Fruit fly (Drosophila melanogaster): ENCODE data around the gene CG33177.

CG33177 gene

DNA sequence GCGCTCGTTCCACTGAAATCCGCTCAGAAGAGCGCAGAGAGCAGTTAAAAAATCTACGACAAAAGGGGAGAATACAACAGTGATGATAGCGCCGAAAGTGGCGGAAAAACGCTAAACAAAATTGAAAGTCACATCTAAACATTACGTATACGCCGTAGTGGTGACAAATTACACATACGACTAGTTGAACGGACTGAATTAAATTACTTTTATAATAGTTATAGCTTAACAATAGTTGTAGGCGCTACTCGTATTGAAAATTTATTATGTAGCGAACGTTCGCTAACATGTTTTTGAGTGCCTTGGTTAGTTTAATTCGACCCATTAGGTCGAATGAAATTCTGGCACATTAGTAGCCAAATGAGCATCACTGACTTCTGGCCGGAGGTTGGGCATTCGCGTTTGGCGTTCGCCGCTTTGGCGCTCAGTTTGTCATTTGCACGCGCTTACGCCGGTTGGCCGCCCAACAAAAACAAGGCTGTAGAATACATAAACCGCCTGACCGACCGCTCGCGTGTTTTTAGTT lies 37.4 kb upstream of the CG33177 start, which contains the start of gene CG5541 (continued):
- TF ChIP-seq Dll (GFP tag; IDR thresholded peaks at IDR 0.05; ENCODE audit: partially characterized antibody) (no peak), oc (tag; optimal IDR thresholded peaks at IDR 0.05) (no peak), CG7556 (GFP tag; optimal IDR thresholded peaks at IDR 0.05) (no peak), NK7.1 (GFP tag; optimal IDR thresholded peaks at IDR 0.05) (no peak), gro (GFP tag; optimal IDR thresholded peaks at IDR 0.05) (peak; percentile 30), Sox102F (GFP tag; optimal IDR thresholded peaks at IDR 0.05) (no peak), Med (GFP tag) (peak; percentile 61), BtbVII (GFP tag; optimal IDR thresholded peaks at IDR 0.05) (no peak), Ets65A (GFP tag) (peak; percentile 62), sr (GFP tag; IDR thresholded peaks at IDR 0.05) (no peak), Fer3 (tag; optimal IDR thresholded peaks at IDR 0.05) (peak; percentile 0), CG7928 (GFP tag; optimal IDR thresholded peaks at IDR 0.05) (no peak), CG15479 (GFP tag; optimal IDR thresholded peaks at IDR 0.05) (no peak), bbx (GFP tag; IDR thresholded peaks at IDR 0.05; ENCODE audit: partially characterized antibody) (no peak), CG11247 (GFP tag; IDR thresholded peaks at IDR 0.05) (no peak), HLHmδ (GFP tag; optimal IDR thresholded peaks at IDR 0.05) (no peak), CG6654 (GFP tag; optimal IDR thresholded peaks at IDR 0.05) (no peak), Sin3A (optimal IDR thresholded peaks at IDR 0.05) (no peak), Vsx1 (GFP tag; optimal IDR thresholded peaks at IDR 0.05) (no peak), CG17361 (GFP tag; IDR thresholded peaks at IDR 0.05) (0 out of 3 replicates have a peak, but pooled peaks have one; percentile 19), psq (GFP tag; optimal IDR thresholded peaks at IDR 0.05) (no peak), bcd (GFP tag; optimal IDR thresholded peaks at IDR 0.05) (no peak), CG1832 (GFP tag; optimal IDR thresholded peaks at IDR 0.05) (no peak), ftz-f1 (GFP tag; optimal IDR thresholded peaks at IDR 0.05) (no peak), org-1 (GFP tag; optimal IDR thresholded peaks at IDR 0.05) (no peak), CG12769 (tag; optimal IDR thresholded peaks at IDR 0.05) (peak; percentile 1), sens (GFP tag) (peak; percentile 81), CG5953 (GFP tag; IDR thresholded peaks at IDR 0.05) (no peak), CG10147 (GFP tag; optimal IDR thresholded peaks at IDR 0.05) (peak; percentile 44), CG17912 (GFP tag; optimal IDR thresholded peaks at IDR 0.05) (no peak), lab (GFP tag; optimal IDR thresholded peaks at IDR 0.05) (peak; percentile 14), CG1647 (GFP tag; optimal IDR thresholded peaks at IDR 0.05) (no peak), da (GFP tag; optimal IDR thresholded peaks at IDR 0.05) (no peak), rib (GFP tag; IDR thresholded peaks at IDR 0.05) (no peak), scrt (GFP tag; optimal IDR thresholded peaks at IDR 0.05) (peak; percentile 4), YL-1 (GFP tag; optimal IDR thresholded peaks at IDR 0.05) (no peak), CG9797 (GFP tag; optimal IDR thresholded peaks at IDR 0.05) (no peak), knrl (GFP tag; IDR thresholded peaks at IDR 0.05; ENCODE audit: partially characterized antibody) (no peak), tna (GFP tag; IDR thresholded peaks at IDR 0.05; ENCODE audit: partially characterized antibody) (no peak), CG6254 (GFP tag; optimal IDR thresholded peaks at IDR 0.05) (no peak), luna (GFP tag; optimal IDR thresholded peaks at IDR 0.05) (no peak), Ptx1 (GFP tag; IDR thresholded peaks at IDR 0.05) (no peak), CG10431 (GFP tag; optimal IDR thresholded peaks at IDR 0.05) (no peak), Poxn (GFP tag; IDR thresholded peaks at IDR 0.05) (no peak), Rx (GFP tag; IDR thresholded peaks at IDR 0.05) (0 out of 2 replicates have a peak, but pooled peaks have one; percentile 15), Bgb (GFP tag; IDR thresholded peaks at IDR 0.05; ENCODE audit: partially characterized antibody) (no peak), Lhr (GFP tag; optimal IDR thresholded peaks at IDR 0.05) (no peak), sqz (GFP tag; optimal IDR thresholded peaks at IDR 0.05) (no peak), crol (GFP tag; IDR thresholded peaks at IDR 0.05) (no peak), CG1529 (GFP tag; optimal IDR thresholded peaks at IDR 0.05) (no peak), CG1024 (GFP tag; IDR thresholded peaks at IDR 0.05) (no peak)

All from whole organism, embryonic.